In the genomic region with DNA sequence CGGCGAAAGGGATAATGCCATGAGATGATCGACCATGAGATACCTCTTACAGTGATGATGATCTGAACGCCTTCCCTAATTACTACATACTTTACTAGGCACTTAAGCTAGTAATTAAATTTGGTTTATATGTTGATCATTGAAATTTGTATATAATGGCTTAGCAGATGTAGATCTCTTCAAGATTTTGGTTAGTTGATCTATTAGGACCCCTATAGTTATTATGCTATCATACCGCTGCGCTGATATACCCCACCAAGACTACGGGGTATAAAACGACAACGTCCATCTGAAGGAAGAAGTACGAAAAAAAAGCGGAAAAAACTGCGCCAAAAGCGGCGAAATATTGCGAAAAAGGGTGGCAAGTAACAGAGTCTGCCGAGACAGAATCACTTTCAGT, we compare ENCODE assay signal across 3 fruit fly cellular contexts.
TF ChIP-seq lines count a peak whose summit lies in the region.

No protein-coding gene starts in this region.

TF ChIP-seq in whole organism, embryonic, 481 proteins besides CTCF, POLR2A, EP300 and RAD21 (continued from another document and continues in another):
- TF ChIP-seq CG12942 (GFP tag; optimal IDR thresholded peaks at IDR 0.05; lab: Kevin White, UChicago) (no peak), pfk (GFP tag; optimal IDR thresholded peaks at IDR 0.05; lab: Kevin White, UChicago) (no peak), Ets65A (GFP tag; lab: Kevin White, UChicago) (no peak), CG3995 (GFP tag; optimal IDR thresholded peaks at IDR 0.05; lab: Kevin White, UChicago) (no peak), CG3838 (GFP tag; optimal IDR thresholded peaks at IDR 0.05; lab: Kevin White, UChicago) (no peak), bowl (GFP tag; IDR thresholded peaks at IDR 0.05; lab: Robert Waterston, UW) (no peak), aop (GFP tag; IDR thresholded peaks at IDR 0.05; lab: Robert Waterston, UW) (no peak), CG31365 (tag; optimal IDR thresholded peaks at IDR 0.05; lab: Kevin White, UChicago) (no peak), D19A (tag; optimal IDR thresholded peaks at IDR 0.05; lab: Kevin White, UChicago) (peak; percentile 49), CG10654 (GFP tag; optimal IDR thresholded peaks at IDR 0.05; lab: Kevin White, UChicago) (no peak), run (tag; optimal IDR thresholded peaks at IDR 0.05; lab: Kevin White, UChicago) (no peak), nau (GFP tag; optimal IDR thresholded peaks at IDR 0.05; lab: Kevin White, UChicago) (no peak), Lim3 (GFP tag; IDR thresholded peaks at IDR 0.05; lab: Robert Waterston, UW) (no peak), CG10543 (GFP tag; optimal IDR thresholded peaks at IDR 0.05; lab: Kevin White, UChicago) (no peak), Hr39 (optimal IDR thresholded peaks at IDR 0.05; lab: Kevin White, UChicago) (no peak), CG2712 (tag; optimal IDR thresholded peaks at IDR 0.05; lab: Kevin White, UChicago) (peak; percentile 58), wek (GFP tag; optimal IDR thresholded peaks at IDR 0.05; lab: Kevin White, UChicago) (no peak), MTF-1 (GFP tag; optimal IDR thresholded peaks at IDR 0.05; lab: Kevin White, UChicago; ENCODE audit: borderline replicate concordance) (no peak), sc (optimal IDR thresholded peaks at IDR 0.05; lab: Kevin White, UChicago) (no peak), sc (GFP tag; optimal IDR thresholded peaks at IDR 0.05; lab: Kevin White, UChicago) (no peak), Ssrp (tag; optimal IDR thresholded peaks at IDR 0.05; lab: Kevin White, UChicago) (peak; percentile 2), Med (GFP tag; lab: Kevin White, UChicago) (peak; percentile 25), CrebB (tag; optimal IDR thresholded peaks at IDR 0.05; lab: Kevin White, UChicago) (no peak), pho (GFP tag; optimal IDR thresholded peaks at IDR 0.05; lab: Kevin White, UChicago) (no peak), stwl (tag; optimal IDR thresholded peaks at IDR 0.05; lab: Kevin White, UChicago) (no peak), CG10959 (GFP tag; IDR thresholded peaks at IDR 0.05; lab: Robert Waterston, UW) (0 out of 2 replicates have a peak, but pooled peaks have one; percentile 14), Side (GFP tag; optimal IDR thresholded peaks at IDR 0.05; lab: Kevin White, UChicago) (no peak), C15 (GFP tag; IDR thresholded peaks at IDR 0.05; lab: Robert Waterston, UW) (no peak), CG6175 (GFP tag; IDR thresholded peaks at IDR 0.05; lab: Robert Waterston, UW) (no peak), CG5180 (GFP tag; optimal IDR thresholded peaks at IDR 0.05; lab: Kevin White, UChicago) (no peak), CG6654 (GFP tag; optimal IDR thresholded peaks at IDR 0.05; lab: Kevin White, UChicago) (no peak), abd-A (tag; optimal IDR thresholded peaks at IDR 0.05; lab: Kevin White, UChicago) (no peak), usp (GFP tag; optimal IDR thresholded peaks at IDR 0.05; lab: Kevin White, UChicago) (no peak), Hr3 (GFP tag; optimal IDR thresholded peaks at IDR 0.05; lab: Kevin White, UChicago) (peak; percentile 4), CG43689 (GFP tag; IDR thresholded peaks at IDR 0.05; lab: Robert Waterston, UW) (no peak), CG8359 (GFP tag; optimal IDR thresholded peaks at IDR 0.05; lab: Kevin White, UChicago; ENCODE audit: borderline replicate concordance) (no peak), chif (GFP tag; optimal IDR thresholded peaks at IDR 0.05; lab: Kevin White, UChicago) (peak in 1 of 2 experiments; percentile 42), CG1529 (GFP tag; optimal IDR thresholded peaks at IDR 0.05; lab: Kevin White, UChicago) (no peak), oc (tag; optimal IDR thresholded peaks at IDR 0.05; lab: Kevin White, UChicago) (no peak), unc-4 (GFP tag; IDR thresholded peaks at IDR 0.05; lab: Robert Waterston, UW; ENCODE audit: partially characterized antibody) (no peak), HmgZ (tag; optimal IDR thresholded peaks at IDR 0.05; lab: Kevin White, UChicago) (no peak), CG1647 (GFP tag; optimal IDR thresholded peaks at IDR 0.05; lab: Kevin White, UChicago) (no peak), CG6854 (GFP tag; optimal IDR thresholded peaks at IDR 0.05; lab: Kevin White, UChicago) (no peak), Fer1 (GFP tag; optimal IDR thresholded peaks at IDR 0.05; lab: Kevin White, UChicago) (no peak), Bteb2 (GFP tag; optimal IDR thresholded peaks at IDR 0.05; lab: Kevin White, UChicago) (no peak)

TF ChIP-seq in whole organism, prepupa, 60 proteins besides CTCF, POLR2A, EP300 and RAD21 (continued from another document):
- TF ChIP-seq cyc (GFP tag; optimal IDR thresholded peaks at IDR 0.05; lab: Kevin White, UChicago) (peak; percentile 70), CG7368 (GFP tag; optimal IDR thresholded peaks at IDR 0.05; lab: Kevin White, UChicago) (peak; percentile 35), CG6792 (GFP tag; optimal IDR thresholded peaks at IDR 0.05; lab: Kevin White, UChicago) (peak; percentile 58), CG8319 (GFP tag; optimal IDR thresholded peaks at IDR 0.05; lab: Kevin White, UChicago) (peak; percentile 14), Ets96B (tag; optimal IDR thresholded peaks at IDR 0.05; lab: Kevin White, UChicago) (peak; percentile 69), CG32006 (GFP tag; optimal IDR thresholded peaks at IDR 0.05; lab: Kevin White, UChicago) (peak; percentile 18), dac (GFP tag; optimal IDR thresholded peaks at IDR 0.05; lab: Kevin White, UChicago) (no peak), CG4318 (GFP tag; optimal IDR thresholded peaks at IDR 0.05; lab: Kevin White, UChicago) (no peak), Lpt (GFP tag; optimal IDR thresholded peaks at IDR 0.05; lab: Kevin White, UChicago) (no peak), esn (GFP tag; optimal IDR thresholded peaks at IDR 0.05; lab: Kevin White, UChicago) (peak; percentile 76), Sox15 (GFP tag; optimal IDR thresholded peaks at IDR 0.05; lab: Kevin White, UChicago) (peak; percentile 40), Eip93F (GFP tag; optimal IDR thresholded peaks at IDR 0.05; lab: Kevin White, UChicago) (no peak), CG15336 (GFP tag; IDR thresholded peaks at IDR 0.05; lab: Robert Waterston, UW) (0 out of 2 replicates have a peak, but pooled peaks have one; percentile 11), CG10669 (GFP tag; optimal IDR thresholded peaks at IDR 0.05; lab: Kevin White, UChicago) (peak; percentile 70), ss (GFP tag; optimal IDR thresholded peaks at IDR 0.05; lab: Kevin White, UChicago) (peak; percentile 26 to 55), CG31627 (GFP tag; optimal IDR thresholded peaks at IDR 0.05; lab: Kevin White, UChicago) (peak; percentile 72), CG6163 (GFP tag; IDR thresholded peaks at IDR 0.05; lab: Robert Waterston, UW) (peak; percentile 45; the same call in 1 of the 3 replicates), fd59A (GFP tag; optimal IDR thresholded peaks at IDR 0.05; lab: Kevin White, UChicago) (peak; percentile 40), CG10631 (GFP tag; optimal IDR thresholded peaks at IDR 0.05; lab: Kevin White, UChicago) (peak; percentile 50), lz (GFP tag; optimal IDR thresholded peaks at IDR 0.05; lab: Kevin White, UChicago) (peak; percentile 73), CG6276 (GFP tag; optimal IDR thresholded peaks at IDR 0.05; lab: Kevin White, UChicago) (no peak), Eip78C (GFP tag; lab: Kevin White, UChicago) (peak; percentile 87), acj6 (GFP tag; optimal IDR thresholded peaks at IDR 0.05; lab: Kevin White, UChicago) (peak; percentile 59), CG8119 (GFP tag; IDR thresholded peaks at IDR 0.05; lab: Robert Waterston, UW) (0 out of 3 replicates have a peak, but pooled peaks have one; percentile 20), Hr39 (GFP tag; optimal IDR thresholded peaks at IDR 0.05; lab: Kevin White, UChicago) (peak; percentile 68), Sox102F (GFP tag; optimal IDR thresholded peaks at IDR 0.05; lab: Kevin White, UChicago) (peak; percentile 49), CG3032 (tag; optimal IDR thresholded peaks at IDR 0.05; lab: Kevin White, UChicago) (peak; percentile 61), fd85E (GFP tag; optimal IDR thresholded peaks at IDR 0.05; lab: Kevin White, UChicago) (no peak), Gug (GFP tag; IDR thresholded peaks at IDR 0.05; lab: Robert Waterston, UW) (no peak), Met (GFP tag; optimal IDR thresholded peaks at IDR 0.05; lab: Kevin White, UChicago) (peak; percentile 70), CG11294 (GFP tag; IDR thresholded peaks at IDR 0.05; lab: Robert Waterston, UW) (no peak), pdm3 (GFP tag; optimal IDR thresholded peaks at IDR 0.05; lab: Kevin White, UChicago) (peak; percentile 56), topi (GFP tag; optimal IDR thresholded peaks at IDR 0.05; lab: Kevin White, UChicago) (peak; percentile 68), Blimp-1 (GFP tag; optimal IDR thresholded peaks at IDR 0.05; lab: Kevin White, UChicago) (peak; percentile 9), CG6808 (GFP tag; optimal IDR thresholded peaks at IDR 0.05; lab: Kevin White, UChicago) (peak; percentile 73), net (GFP tag; optimal IDR thresholded peaks at IDR 0.05; lab: Kevin White, UChicago) (peak; percentile 40), Hr38 (GFP tag; optimal IDR thresholded peaks at IDR 0.05; lab: Kevin White, UChicago) (no peak), vri (GFP tag; optimal IDR thresholded peaks at IDR 0.05; lab: Kevin White, UChicago) (peak; percentile 30), svp (GFP tag; lab: Kevin White, UChicago) (peak; percentile 87)

TF ChIP-seq in whole organism, wandering third instar larva, 38 proteins besides CTCF, POLR2A, EP300 and RAD21 (continued from another document):
- peak; percentile 18 for TF ChIP-seq Jra (GFP tag; optimal IDR thresholded peaks at IDR 0.05; lab: Kevin White, UChicago)
- TF ChIP-seq lola (GFP tag; optimal IDR thresholded peaks at IDR 0.05; lab: Kevin White, UChicago) = no peak
